Fruit fly (Drosophila melanogaster) Kc167 (cell line): ENCODE results near the gene Cat.

Source experiments
- Myc ChIP-seq: fragments of >200 bp; optimal IDR thresholded peaks from 2 replicates; lab custom pipeline; 2017; ENCODE audit warnings: missing external identifiers
- Sin3A ChIP-seq: fragments of >200 bp; optimal IDR thresholded peaks from 2 replicates; lab custom pipeline; 2018; ENCODE audit warnings: missing external identifiers
- h ChIP-seq: fragments of >200 bp; optimal IDR thresholded peaks from 3 replicates; lab custom pipeline; 2018; ENCODE audit warnings: missing external identifiers
- insv ChIP-seq: fragments of >200 bp; optimal IDR thresholded peaks from 3 replicates; lab custom pipeline; 2018; ENCODE audit warnings: missing external identifiers
- psq ChIP-seq: fragments of >200 bp; optimal IDR thresholded peaks from 2 replicates; lab custom pipeline; 2017; ENCODE audit warnings: missing external identifiers
- ttk ChIP-seq: sonication (Bioruptor generic); optimal IDR thresholded peaks from 2 replicates; lab custom pipeline; 2017; ENCODE audit warnings: missing external identifiers

DNA sequence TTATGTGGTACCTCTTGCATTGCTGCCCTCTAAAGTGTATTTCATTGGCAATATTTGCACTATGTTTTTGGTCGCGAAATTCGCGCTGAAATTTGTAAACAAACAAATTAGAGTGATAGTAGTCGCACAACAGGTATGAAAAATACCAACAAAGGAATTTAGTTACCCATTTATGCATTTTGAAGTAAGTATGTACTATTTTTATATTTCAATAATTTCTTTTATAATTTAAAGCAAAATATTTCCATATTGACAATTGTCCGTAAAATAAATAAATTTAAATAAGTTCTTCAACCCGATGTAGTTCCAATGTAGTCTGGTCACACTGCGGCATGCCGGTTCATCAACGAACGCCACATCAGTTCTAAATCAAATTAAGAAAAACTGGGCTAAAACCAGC lies 50.0 kb downstream of the Cat start, which contains the start of the genes Rad9 and Uggt:
- TF ChIP-seq psq (lab: Kevin White, UChicago) (no peak), h (lab: Kevin White, UChicago) (no peak), ttk (lab: Kevin White, UChicago) (no peak), insv (lab: Kevin White, UChicago) (no peak), Myc (lab: Kevin White, UChicago) (no peak), Sin3A (lab: Kevin White, UChicago) (no peak)
